Worm (Caenorhabditis elegans): Measurements from ENCODE around the gene K01A12.4.
A peak's percentile ranks its signal among the peaks of the same experiment; 100 is the strongest.
"Not testable (repeated sequence)": the region's sequence is repeated elsewhere in the genome, so short reads cannot be mapped to it uniquely, and the experiment has no call there.

The K01A12.4 gene

DNA sequence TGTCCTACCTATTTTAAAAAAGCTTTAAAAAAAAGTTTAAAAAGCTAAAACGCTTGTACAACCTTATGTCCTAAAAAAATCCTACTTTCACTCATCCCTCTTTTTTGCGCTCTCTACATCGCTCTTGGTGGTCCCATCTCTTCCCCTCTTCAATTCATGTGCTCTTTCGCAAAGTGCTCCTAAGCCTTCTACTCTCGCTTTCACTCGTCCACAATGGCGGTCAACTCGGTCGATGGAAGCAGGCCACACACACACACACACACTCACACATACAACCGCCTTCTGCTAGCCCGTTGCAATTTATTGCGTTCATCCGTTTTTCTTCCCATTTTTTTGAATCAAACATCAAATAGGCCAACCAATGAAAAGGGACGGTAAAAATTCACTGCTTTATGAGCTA, 41.5 kb upstream of the K01A12.4 start:
- TF ChIP-seq snu-23 (GFP tag; optimal IDR thresholded peaks at IDR 0.05): peak; percentile 14
- no peak for TF ChIP-seq nhr-11 (tag; optimal IDR thresholded peaks at IDR 0.05)
- no peak for TF ChIP-seq swsn-7 (tag; optimal IDR thresholded peaks at IDR 0.05)
- no peak for TF ChIP-seq nhr-76 (tag; optimal IDR thresholded peaks at IDR 0.05)
- peak; percentile 10 for TF ChIP-seq blmp-1 (tag; optimal IDR thresholded peaks at IDR 0.05)
- no peak for TF ChIP-seq jun-1 (tag; optimal IDR thresholded peaks at IDR 0.05)
- TF ChIP-seq nhr-71 (tag; optimal IDR thresholded peaks at IDR 0.05): peak; percentile 19
- peak; percentile 5 for TF ChIP-seq nhr-47 (tag; optimal IDR thresholded peaks at IDR 0.05)
- TF ChIP-seq lin-14 (GFP tag; optimal IDR thresholded peaks at IDR 0.05): peak; percentile 59
- no peak for TF ChIP-seq sup-37 (GFP tag; optimal IDR thresholded peaks at IDR 0.05)
- no peak for TF ChIP-seq ceh-8 (GFP tag; optimal IDR thresholded peaks at IDR 0.05)
- TF ChIP-seq rnt-1 (tag; optimal IDR thresholded peaks at IDR 0.05): peak; percentile 43
- TF ChIP-seq dsc-1 (tag; optimal IDR thresholded peaks at IDR 0.05): peak; percentile 5
- no peak for TF ChIP-seq tlp-1 (tag; optimal IDR thresholded peaks at IDR 0.05)
- TF ChIP-seq ceh-82 (tag; optimal IDR thresholded peaks at IDR 0.05): no peak
- TF ChIP-seq mef-2 (tag; optimal IDR thresholded peaks at IDR 0.05): no peak
- TF ChIP-seq isw-1 (GFP tag; IDR thresholded peaks at IDR 0.05): no peak
- TF ChIP-seq nhr-85 (tag): no peak
- TF ChIP-seq efl-1 (optimal IDR thresholded peaks at IDR 0.05): no peak
- peak in 1 of 2 experiments; percentile 88 for TF ChIP-seq efl-1 (GFP tag; optimal IDR thresholded peaks at IDR 0.05 in 1 of 2)
- no peak for TF ChIP-seq nhr-84 (tag; optimal IDR thresholded peaks at IDR 0.05)
- TF ChIP-seq fkh-8 (tag; optimal IDR thresholded peaks at IDR 0.05): no peak
- no peak for TF ChIP-seq unc-130 (tag; optimal IDR thresholded peaks at IDR 0.05)

DNA sequence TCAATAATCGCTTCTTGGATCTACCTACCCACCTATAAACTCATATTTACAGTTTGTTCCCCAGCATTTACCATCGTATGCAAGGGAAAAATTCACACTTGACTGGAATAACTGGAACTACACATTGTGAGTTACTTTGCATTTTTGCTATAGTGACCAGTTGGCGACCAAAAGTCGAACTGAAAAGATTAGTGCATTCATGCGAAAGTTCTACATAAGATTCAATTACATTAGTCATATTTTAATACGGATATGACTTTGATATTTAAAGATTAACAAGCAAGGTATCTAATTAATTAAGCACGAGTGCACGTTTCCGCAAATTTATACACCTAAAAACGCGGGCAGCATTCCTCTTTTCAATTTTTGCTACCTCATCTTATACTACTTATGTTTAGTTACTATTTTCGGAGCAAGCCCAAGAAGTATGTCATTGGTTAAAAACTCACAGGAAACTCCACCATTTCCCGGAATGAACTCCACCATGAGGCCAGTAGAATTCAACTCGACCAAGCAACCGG, 39.6 kb upstream of the K01A12.4 start, which contains the start of gene jmjd-3.1:
Gene jmjd-3.1, plus strand, starts transcription at position 51 of the 521 bp plus-strand sequence.
- peak; percentile 16 for TF ChIP-seq nhr-71 (tag; optimal IDR thresholded peaks at IDR 0.05)
- peak; percentile 7 for TF ChIP-seq fkh-8 (tag; optimal IDR thresholded peaks at IDR 0.05)
- TF ChIP-seq rnt-1 (tag; optimal IDR thresholded peaks at IDR 0.05): no peak
- TF ChIP-seq sox-4 (tag; optimal IDR thresholded peaks at IDR 0.05): peak; percentile 6
- peak; percentile 38 for TF ChIP-seq nhr-47 (tag; optimal IDR thresholded peaks at IDR 0.05)
- TF ChIP-seq isw-1 (GFP tag; IDR thresholded peaks at IDR 0.05): no peak
- peak; percentile 89 for TF ChIP-seq dsc-1 (tag; optimal IDR thresholded peaks at IDR 0.05)
- no peak for TF ChIP-seq efl-1 (optimal IDR thresholded peaks at IDR 0.05)
- no peak for TF ChIP-seq efl-1 (GFP tag; optimal IDR thresholded peaks at IDR 0.05 in 1 of 2)

DNA sequence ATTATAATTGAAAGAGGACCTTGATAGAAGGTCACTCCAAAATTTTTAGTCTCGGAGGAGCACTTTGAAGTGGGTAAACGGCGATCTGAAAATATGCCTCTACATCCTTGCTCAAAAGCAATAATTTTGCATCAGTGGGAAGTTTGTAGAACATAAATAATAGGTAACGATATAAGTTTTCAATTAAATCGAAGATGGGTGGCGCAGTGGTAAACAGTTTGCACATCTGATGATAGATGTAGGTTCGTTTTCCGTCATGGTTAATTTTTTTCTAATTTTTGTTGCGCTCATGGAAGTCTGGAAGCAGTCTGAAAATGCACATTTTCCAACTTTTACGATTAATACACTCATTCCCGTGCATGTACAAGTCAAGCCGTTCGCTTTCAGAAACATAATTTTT, 32.9 kb upstream of the K01A12.4 start:
- TF ChIP-seq efl-1 (optimal IDR thresholded peaks at IDR 0.05): not testable (repeated sequence)
- peak in 1 of 2 experiments; percentile 5 for TF ChIP-seq efl-1 (GFP tag; optimal IDR thresholded peaks at IDR 0.05 in 1 of 2)

DNA sequence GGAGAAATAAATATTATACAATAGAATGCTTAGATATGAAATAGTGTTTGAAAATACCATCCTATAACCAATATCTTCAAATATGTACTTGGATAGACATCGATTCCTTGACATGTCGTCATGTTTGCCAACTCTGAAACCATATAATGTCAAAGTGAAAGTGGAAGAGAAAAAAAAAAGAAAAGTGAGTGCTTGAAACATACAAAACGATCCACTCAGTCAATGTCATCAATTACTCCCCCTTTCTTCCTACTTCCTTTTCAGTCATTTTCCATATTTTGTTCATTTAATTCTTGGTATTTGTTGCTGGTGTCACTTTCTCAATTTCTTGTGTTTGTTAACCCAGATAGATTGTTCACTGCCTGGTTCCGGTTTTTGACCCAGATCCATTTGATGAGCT, 30.5 kb upstream of the K01A12.4 start, which contains the start of gene F18E9.4:
Gene F18E9.4, plus strand, starts transcription at position 301 of the 400 bp plus-strand sequence.
- no peak for TF ChIP-seq nhr-77 (tag; optimal IDR thresholded peaks at IDR 0.05)
- TF ChIP-seq fkh-8 (tag; optimal IDR thresholded peaks at IDR 0.05): no peak
- no peak for TF ChIP-seq alr-1 (tag; optimal IDR thresholded peaks at IDR 0.05; ENCODE audit: borderline replicate concordance)
- TF ChIP-seq C16A3.4 (tag; optimal IDR thresholded peaks at IDR 0.05): no peak
- TF ChIP-seq egl-13 (tag; optimal IDR thresholded peaks at IDR 0.05): no peak

DNA sequence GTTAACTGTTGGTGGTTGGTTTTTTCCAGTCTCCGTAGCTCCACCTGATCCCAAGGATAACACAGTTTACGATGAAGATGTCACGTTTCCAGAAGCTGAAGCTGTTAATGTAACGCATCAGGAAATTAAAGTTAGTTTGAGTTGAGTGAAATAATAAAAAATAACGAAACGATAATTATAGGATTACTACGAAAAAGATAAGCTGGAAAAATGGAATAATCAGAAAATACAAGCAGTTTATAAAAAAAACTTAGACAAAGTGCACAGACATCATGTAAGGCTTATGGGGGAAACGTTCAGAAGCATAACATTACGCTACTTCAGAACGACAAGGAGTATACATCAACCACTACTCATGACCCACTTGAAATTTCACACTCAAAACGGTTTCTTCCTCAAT, 29.3 kb upstream of the K01A12.4 start, which contains the start of gene F18E9.8:
Gene F18E9.8, minus strand, starts transcription at position 101 of the 400 bp plus-strand sequence.
- TF ChIP-seq unc-130 (tag; optimal IDR thresholded peaks at IDR 0.05) (no peak), efl-3 (GFP tag; optimal IDR thresholded peaks at IDR 0.05) (no peak), hlh-4 (tag; optimal IDR thresholded peaks at IDR 0.05) (no peak), unc-98 (GFP tag; IDR thresholded peaks at IDR 0.05) (no peak), nhr-11 (tag; optimal IDR thresholded peaks at IDR 0.05) (no peak), ceh-88 (GFP tag; IDR thresholded peaks at IDR 0.05) (no peak), xbp-1 (tag; optimal IDR thresholded peaks at IDR 0.05) (no peak), nhr-237 (tag; optimal IDR thresholded peaks at IDR 0.05) (no peak), nhr-47 (tag; optimal IDR thresholded peaks at IDR 0.05) (no peak), hlh-17 (GFP tag; optimal IDR thresholded peaks at IDR 0.05; ENCODE audit: borderline replicate concordance) (no peak), mef-2 (tag; optimal IDR thresholded peaks at IDR 0.05) (no peak), nhr-90 (tag; optimal IDR thresholded peaks at IDR 0.05; ENCODE audit: poor library complexity) (no peak), sup-37 (GFP tag; optimal IDR thresholded peaks at IDR 0.05) (no peak), mdl-1 (tag; optimal IDR thresholded peaks at IDR 0.05) (no peak), grh-1 (GFP tag; IDR thresholded peaks at IDR 0.05) (no peak), snu-23 (GFP tag; optimal IDR thresholded peaks at IDR 0.05) (no peak), egl-13 (tag; optimal IDR thresholded peaks at IDR 0.05) (no peak), Y116A8C.19 (tag; optimal IDR thresholded peaks at IDR 0.05; ENCODE audit: borderline replicate concordance) (no peak), ztf-11 (tag; optimal IDR thresholded peaks at IDR 0.05) (no peak)

All from whole organism, L1 larva.